Worm (Caenorhabditis elegans) whole organism, late embryonic: Measurements from ENCODE around the gene oef-1.

ENCODE experiments used
- F13H6.1 ChIP-seq: sonication (generic microtip); optimal IDR thresholded peaks from 2 replicates; lab custom pipeline; 2016; ENCODE audit warnings: missing genetic modification characterization, missing compliant biosample characterization
- K02D7.2 ChIP-seq: sonication (generic microtip); optimal IDR thresholded peaks from 2 replicates; lab custom pipeline; 2017; ENCODE audit warnings: mild to moderate bottlenecking, missing genetic modification characterization, missing compliant biosample characterization
- Y22D7AL.16 ChIP-seq: sonication (generic microtip); optimal IDR thresholded peaks from 2 replicates; lab custom pipeline; 2016; ENCODE audit warnings: missing genetic modification characterization, missing compliant biosample characterization
- ahr-1 ChIP-seq: sonication (generic microtip); optimal IDR thresholded peaks from 2 replicates; lab custom pipeline; 2016; ENCODE audit warnings: missing genetic modification characterization, missing compliant biosample characterization
- ama-1 ChIP-seq: fragments of 150-350 bp; optimal IDR thresholded peaks from 2 replicates; lab custom pipeline; 2014
- ceh-14 ChIP-seq: sonication (generic microtip); optimal IDR thresholded peaks from 2 replicates; lab custom pipeline; 2016; ENCODE audit warnings: missing genotype, missing genetic modification characterization, missing compliant biosample characterization
- ceh-19 ChIP-seq: fragments of 200-800 bp; sonication (Bioruptor generic); optimal IDR thresholded peaks from 2 replicates; lab custom pipeline; 2018; ENCODE audit warnings: mild to moderate bottlenecking, missing genetic modification characterization, missing compliant biosample characterization
- ceh-2 ChIP-seq: sonication (generic microtip); optimal IDR thresholded peaks from 2 replicates; lab custom pipeline; 2016; ENCODE audit warnings: missing genotype, missing genetic modification characterization, missing compliant biosample characterization
- ceh-22 ChIP-seq: sonication (generic microtip); optimal IDR thresholded peaks from 2 replicates; lab custom pipeline; 2017; ENCODE audit warnings: missing biosample characterization, missing genetic modification characterization
- ceh-30 ChIP-seq: fragments of 150-350 bp; optimal IDR thresholded peaks from 2 replicates; lab custom pipeline; 2014; ENCODE audit warnings: missing biosample characterization, missing genetic modification characterization
- ceh-31 ChIP-seq: sonication (generic microtip); optimal IDR thresholded peaks from 2 replicates; lab custom pipeline; 2016; ENCODE audit warnings: missing genetic modification characterization, missing compliant biosample characterization
- ceh-45 ChIP-seq: fragments of 200-800 bp; sonication (Bioruptor generic); IDR thresholded peaks from 2 replicates; pipeline ENCODE4 v1.3.6; 2022; ENCODE audit warnings: missing genetic modification reagents, missing genetic modification characterization, missing compliant biosample characterization
- ceh-48 ChIP-seq: sonication (generic microtip); optimal IDR thresholded peaks from 2 replicates; lab custom pipeline; 2016; ENCODE audit warnings: missing genetic modification characterization, inconsistent platforms, missing compliant biosample characterization
- ceh-6 ChIP-seq: fragments of 200-800 bp; sonication (Bioruptor generic); optimal IDR thresholded peaks from 2 replicates; lab custom pipeline; 2018; ENCODE audit warnings: mild to moderate bottlenecking, missing genetic modification characterization, missing compliant biosample characterization
- che-1 ChIP-seq: sonication (generic microtip); optimal IDR thresholded peaks from 2 replicates; lab custom pipeline; 2016; ENCODE audit warnings: mild to moderate bottlenecking, missing genetic modification characterization, missing compliant biosample characterization
- ets-4 ChIP-seq: sonication (generic microtip); optimal IDR thresholded peaks from 2 replicates; lab custom pipeline; 2016; ENCODE audit warnings: missing genetic modification characterization, missing compliant biosample characterization
- fax-1 ChIP-seq: sonication (generic microtip); optimal IDR thresholded peaks from 2 replicates; lab custom pipeline; 2016; ENCODE audit warnings: missing genotype, missing genetic modification characterization, missing compliant biosample characterization
- fkh-10 ChIP-seq: fragments of 150-350 bp; optimal IDR thresholded peaks from 2 replicates; lab custom pipeline; 2014; ENCODE audit warnings: missing biosample characterization, missing genetic modification reagents, missing genetic modification characterization
- fkh-6 ChIP-seq: sonication (generic microtip); optimal IDR thresholded peaks from 2 replicates; lab custom pipeline; 2016; ENCODE audit warnings: missing genetic modification characterization, missing compliant biosample characterization
- hlh-30 ChIP-seq: sonication (generic microtip); optimal IDR thresholded peaks from 2 replicates; lab custom pipeline; 2017; ENCODE audit warnings: antibody characterized with exemption, missing genetic modification characterization, missing compliant biosample characterization; ENCODE audit not compliant: insufficient read depth
- hlh-6 ChIP-seq: sonication (generic microtip); optimal IDR thresholded peaks from 2 replicates; lab custom pipeline; 2016; ENCODE audit warnings: missing genotype, missing genetic modification characterization, missing compliant biosample characterization
- hlh-8 ChIP-seq: sonication (generic microtip); optimal IDR thresholded peaks from 2 replicates; lab custom pipeline; 2016; ENCODE audit warnings: missing genotype, missing genetic modification characterization, missing compliant biosample characterization
- nfya-1 ChIP-seq: sonication (generic microtip); optimal IDR thresholded peaks from 2 replicates; lab custom pipeline; 2017; ENCODE audit warnings: missing genetic modification characterization, mild to moderate bottlenecking, missing compliant biosample characterization, antibody characterized with exemption, moderate library complexity
- pag-3 ChIP-seq: sonication (generic microtip); optimal IDR thresholded peaks from 2 replicates; lab custom pipeline; 2016; ENCODE audit warnings: missing compliant biosample characterization, missing genetic modification characterization, borderline replicate concordance
- pha-2 ChIP-seq: sonication (generic microtip); optimal IDR thresholded peaks from 2 replicates; lab custom pipeline; 2017; ENCODE audit warnings: mild to moderate bottlenecking, missing genetic modification characterization, missing compliant biosample characterization
- ref-2 ChIP-seq: sonication (generic microtip); optimal IDR thresholded peaks from 2 replicates; lab custom pipeline; 2016; ENCODE audit warnings: missing genetic modification characterization, missing compliant biosample characterization
- rnt-1 ChIP-seq: sonication (generic microtip); optimal IDR thresholded peaks from 2 replicates; lab custom pipeline; 2016; ENCODE audit warnings: missing genetic modification characterization, missing compliant biosample characterization
- sdc-2 ChIP-seq: sonication (generic microtip); optimal IDR thresholded peaks from 2 replicates; lab custom pipeline; 2016; ENCODE audit warnings: missing genotype, missing genetic modification characterization, missing compliant biosample characterization
- sox-2 ChIP-seq: fragments of 200-800 bp; sonication (Bioruptor generic); IDR thresholded peaks from 2 replicates; pipeline ENCODE4 v1.3.6; 2022; ENCODE audit warnings: missing genetic modification reagents, missing genetic modification characterization, missing compliant biosample characterization
- sox-4 ChIP-seq: sonication (generic microtip); optimal IDR thresholded peaks from 2 replicates; lab custom pipeline; 2017; ENCODE audit warnings: mild to moderate bottlenecking, missing genetic modification characterization, inconsistent platforms, missing compliant biosample characterization
- tbx-2 ChIP-seq: sonication (generic microtip); optimal IDR thresholded peaks from 2 replicates; lab custom pipeline; 2016; ENCODE audit warnings: missing genetic modification characterization, missing compliant biosample characterization
- unc-42 ChIP-seq: sonication (generic microtip); optimal IDR thresholded peaks from 2 replicates; lab custom pipeline; 2016; ENCODE audit warnings: missing genotype, missing genetic modification characterization, missing compliant biosample characterization
- unc-86 ChIP-seq: sonication (generic microtip); optimal IDR thresholded peaks from 2 replicates; lab custom pipeline; 2016; ENCODE audit warnings: missing genetic modification characterization, missing compliant biosample characterization
- zip-5 ChIP-seq: sonication (generic microtip); optimal IDR thresholded peaks from 2 replicates; lab custom pipeline; 2016; ENCODE audit warnings: missing genetic modification characterization, missing compliant biosample characterization
- ztf-16 ChIP-seq: sonication (generic microtip); optimal IDR thresholded peaks from 2 replicates; lab custom pipeline; 2017; ENCODE audit warnings: missing genetic modification characterization, missing compliant biosample characterization

oef-1 gene

DNA sequence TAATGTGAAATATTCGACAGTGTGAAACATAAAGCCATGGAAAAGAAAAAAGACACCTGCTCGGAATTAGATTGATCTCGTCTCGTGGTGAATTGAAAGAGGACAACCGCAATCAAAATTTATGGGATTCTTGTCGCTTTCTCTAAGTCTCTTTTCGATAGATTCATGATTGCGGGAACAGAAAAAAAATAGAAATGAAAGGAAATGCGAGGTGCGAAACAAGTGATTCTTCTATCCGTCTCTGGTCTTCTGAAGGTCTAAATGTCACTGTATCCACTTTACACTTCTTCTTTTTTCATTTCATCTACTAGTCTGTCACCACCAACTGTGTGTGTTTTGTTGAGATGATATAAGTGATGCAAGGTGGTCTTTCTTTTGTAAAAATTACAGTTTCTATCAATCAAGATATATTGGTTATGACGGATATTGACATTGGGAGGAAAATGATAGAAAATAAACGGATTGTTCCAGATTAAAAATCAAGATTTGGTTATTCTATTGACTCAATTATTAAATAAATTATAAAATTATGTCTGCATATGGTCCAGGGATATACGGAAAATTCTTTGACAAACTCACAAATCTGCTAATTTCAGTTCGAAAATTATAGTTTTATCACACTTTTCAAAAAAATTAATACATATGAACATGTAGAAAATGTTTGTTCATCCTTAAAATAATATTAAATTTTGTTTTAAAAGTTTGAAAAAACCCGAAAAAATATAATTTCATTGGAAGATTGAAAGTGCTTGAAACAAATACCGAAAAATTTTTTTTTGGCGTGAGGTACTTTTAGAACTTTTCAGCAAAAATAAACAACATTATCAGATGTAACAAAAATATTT, 17.8 kb upstream of the oef-1 start:
- no peak for TF ChIP-seq zip-5 (tag; lab: Kevin White, UChicago)
- TF ChIP-seq unc-86 (tag; lab: Kevin White, UChicago) = no peak
- no peak for TF ChIP-seq pag-3 (tag; lab: Kevin White, UChicago)
- no peak for TF ChIP-seq ceh-19 (GFP tag; lab: Kevin White, UChicago)
- no peak for TF ChIP-seq che-1
- no peak for TF ChIP-seq fkh-10 (GFP tag; lab: Kevin White, UChicago)
- no peak for TF ChIP-seq K02D7.2 (tag; lab: Kevin White, UChicago)

DNA sequence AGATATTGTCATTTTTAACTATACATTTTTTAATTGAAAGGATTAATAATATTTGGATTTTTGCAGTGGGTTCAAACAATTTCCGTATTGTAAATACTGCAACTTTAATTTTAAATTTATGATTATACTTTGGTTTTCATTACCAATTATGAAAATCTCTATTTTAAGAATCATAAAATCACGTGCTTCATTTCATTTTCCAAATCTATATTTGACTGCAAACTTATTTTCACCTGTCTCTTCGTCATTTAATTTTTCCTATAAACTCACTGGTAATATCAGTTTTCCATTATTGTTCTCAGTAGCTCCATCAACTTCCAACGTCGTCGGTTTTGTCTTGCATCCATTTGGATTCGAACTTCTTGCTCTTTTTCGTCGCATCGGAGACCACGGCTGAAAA, 15.9 kb upstream of the oef-1 start, which contains the start of gene R05G6.1:
TSS of gene R05G6.1 (plus strand) at position 301 of the 400 bp plus-strand sequence.
- TF ChIP-seq ztf-16 (tag; lab: Kevin White, UChicago) (no peak), ceh-30 (tag; lab: Kevin White, UChicago) (no peak), pag-3 (tag; lab: Kevin White, UChicago) (no peak), ceh-45 (GFP tag; lab: Robert Waterston, UW) (no peak), fax-1 (no peak), ceh-6 (no peak), ama-1 (no peak), pha-2 (tag; lab: Kevin White, UChicago) (no peak)
- TF ChIP-seq, all 69 proteins: peak for 0

- no peak for TF ChIP-seq unc-86 (tag; lab: Kevin White, UChicago)
- no peak for TF ChIP-seq tbx-2 (tag; lab: Kevin White, UChicago)
- no peak for TF ChIP-seq fkh-10 (GFP tag; lab: Kevin White, UChicago)
- no peak for TF ChIP-seq Y22D7AL.16
- TF ChIP-seq nfya-1 (tag; lab: Kevin White, UChicago) = no peak
- TF ChIP-seq unc-42 (tag; lab: Kevin White, UChicago) = peak; percentile 92
- TF ChIP-seq, all 69 proteins: peak for 1
These were observed 5.7 kb upstream of the oef-1 start, which contains the start of gene R05G6.10 for ce11 chrIV:7542485-7543001. Gene R05G6.10, minus strand, starts transcription at chrIV:7542535.

ce11 chrIV:7543662-7544061, 4.6 kb upstream of the oef-1 start:
- TF ChIP-seq sox-2 (GFP tag; lab: Robert Waterston, UW) (no peak), ceh-48 (tag; lab: Kevin White, UChicago) (no peak), fkh-6 (tag; lab: Kevin White, UChicago) (no peak), ceh-14 (no peak), fax-1 (no peak), ref-2 (tag; lab: Kevin White, UChicago) (no peak), ceh-31 (tag; lab: Kevin White, UChicago) (no peak), ceh-2 (tag; lab: Kevin White, UChicago) (no peak), hlh-8 (tag; lab: Kevin White, UChicago) (no peak), ceh-22 (no peak), hlh-30 (no peak), Y22D7AL.16 (no peak), ceh-6 (no peak)

- TF ChIP-seq sdc-2 (no peak), sox-4 (tag; lab: Kevin White, UChicago) (no peak), tbx-2 (tag; lab: Kevin White, UChicago) (peak; percentile 1), rnt-1 (tag; lab: Kevin White, UChicago) (no peak), K02D7.2 (tag; lab: Kevin White, UChicago) (no peak)
These were observed 1.6 kb downstream of the oef-1 start for ce11 chrIV:7549844-7550243.

DNA sequence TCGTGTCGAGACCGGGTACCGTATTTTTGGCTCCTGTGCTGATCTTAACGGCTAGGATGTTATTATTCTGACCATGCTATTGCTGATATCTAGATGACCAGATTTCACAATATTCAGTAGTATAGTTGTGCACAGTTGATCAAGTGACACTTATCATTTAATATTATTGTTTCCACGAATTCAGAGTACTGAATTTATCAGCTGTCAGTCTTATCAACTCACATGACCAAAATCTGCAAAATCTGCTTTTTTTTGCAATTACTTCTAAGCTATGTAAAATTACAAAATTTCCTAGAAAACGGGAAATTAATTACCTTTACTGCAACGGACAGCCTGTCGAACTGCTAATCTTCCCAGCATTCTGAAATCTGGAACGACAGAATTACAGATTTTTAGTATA, 2.2 kb downstream of the oef-1 start, which contains the start of gene pam-1:
TSS of gene pam-1 (minus strand) at position 368 of the 400 bp plus-strand sequence.
- TF ChIP-seq ceh-30 (tag; lab: Kevin White, UChicago) = no peak
- no peak for TF ChIP-seq ceh-19 (GFP tag; lab: Kevin White, UChicago)
- no peak for TF ChIP-seq ceh-31 (tag; lab: Kevin White, UChicago)
- TF ChIP-seq ahr-1 (tag; lab: Kevin White, UChicago) = no peak
- no peak for TF ChIP-seq ets-4
- no peak for TF ChIP-seq ceh-48 (tag; lab: Kevin White, UChicago)
- TF ChIP-seq hlh-6 (tag; lab: Kevin White, UChicago) = no peak
- TF ChIP-seq F13H6.1 (tag; lab: Kevin White, UChicago) = no peak
- TF ChIP-seq sox-2 (GFP tag; lab: Robert Waterston, UW) = no peak
- TF ChIP-seq, all 69 proteins: peak for 0
